Worm (Caenorhabditis elegans): Measurements from ENCODE around the gene T24H10.4.

DNA sequence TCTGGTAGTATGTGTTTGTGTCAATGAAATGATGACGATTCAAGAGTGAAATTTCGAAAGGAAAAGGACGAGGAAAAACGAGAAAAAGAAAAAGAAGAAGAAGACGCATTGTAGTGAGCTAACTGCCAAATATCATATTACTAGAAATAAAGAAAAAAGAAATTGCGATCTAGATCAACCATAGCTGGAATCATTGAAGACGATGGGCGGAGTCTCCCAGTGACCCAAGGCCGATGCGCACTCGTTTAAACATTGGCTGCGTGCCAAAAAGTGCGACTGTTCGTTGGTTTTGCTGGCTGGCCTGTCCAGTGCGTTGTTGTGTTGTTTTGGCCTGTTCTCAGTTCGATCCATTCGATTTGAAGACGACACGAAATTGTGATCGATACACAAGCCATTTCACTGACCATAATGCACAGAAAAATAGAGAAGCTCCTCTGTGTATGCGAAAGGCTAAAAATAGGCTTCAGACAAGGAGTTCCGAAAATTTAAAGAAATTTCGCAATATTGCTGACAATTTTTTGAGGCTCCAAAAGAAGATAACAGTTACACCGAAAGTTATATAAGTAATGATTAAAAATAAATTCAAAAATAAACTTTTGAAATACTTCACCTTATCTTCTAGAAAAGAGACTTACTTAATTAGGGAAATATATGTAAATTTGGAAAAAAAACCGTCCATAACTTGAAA is 46.9 kb upstream of the T24H10.4 start:
- no peak for TF ChIP-seq nhr-12 (tag; optimal IDR thresholded peaks at IDR 0.05)
- no peak for TF ChIP-seq elt-3 (tag; optimal IDR thresholded peaks at IDR 0.05)
- TF ChIP-seq unc-62 (GFP tag; optimal IDR thresholded peaks at IDR 0.05): no peak
- no peak for TF ChIP-seq lin-13 (tag; optimal IDR thresholded peaks at IDR 0.05)
- TF ChIP-seq drap-1 (GFP tag; optimal IDR thresholded peaks at IDR 0.05): no peak
- no peak for TF ChIP-seq blmp-1 (tag; optimal IDR thresholded peaks at IDR 0.05)
- no peak for TF ChIP-seq ztf-11 (tag; optimal IDR thresholded peaks at IDR 0.05)
- TF ChIP-seq hlh-1 (tag; optimal IDR thresholded peaks at IDR 0.05): no peak
- no peak for TF ChIP-seq pha-4 (tag; optimal IDR thresholded peaks at IDR 0.05)
- no peak for TF ChIP-seq snpc-4 (tag; optimal IDR thresholded peaks at IDR 0.05)
- TF ChIP-seq ces-1 (GFP tag; optimal IDR thresholded peaks at IDR 0.05): no peak
- no peak for TF ChIP-seq ceh-43 (GFP tag; optimal IDR thresholded peaks at IDR 0.05)
- TF ChIP-seq cnd-1 (tag; optimal IDR thresholded peaks at IDR 0.05): no peak

All from whole organism, mixed stage, embryonic.